Fruit fly (Drosophila melanogaster) Kc167 (cell line): Measurements from ENCODE around the gene Papss.

Experiments used
- Myc ChIP-seq: fragments of >200 bp; optimal IDR thresholded peaks from 2 replicates; lab custom pipeline; 2017; ENCODE audit warnings: missing external identifiers
- Sin3A ChIP-seq: fragments of >200 bp; optimal IDR thresholded peaks from 2 replicates; lab custom pipeline; 2018; ENCODE audit warnings: missing external identifiers
- h ChIP-seq: fragments of >200 bp; optimal IDR thresholded peaks from 3 replicates; lab custom pipeline; 2018; ENCODE audit warnings: missing external identifiers
- psq ChIP-seq: fragments of >200 bp; optimal IDR thresholded peaks from 2 replicates; lab custom pipeline; 2017; ENCODE audit warnings: missing external identifiers

DNA sequence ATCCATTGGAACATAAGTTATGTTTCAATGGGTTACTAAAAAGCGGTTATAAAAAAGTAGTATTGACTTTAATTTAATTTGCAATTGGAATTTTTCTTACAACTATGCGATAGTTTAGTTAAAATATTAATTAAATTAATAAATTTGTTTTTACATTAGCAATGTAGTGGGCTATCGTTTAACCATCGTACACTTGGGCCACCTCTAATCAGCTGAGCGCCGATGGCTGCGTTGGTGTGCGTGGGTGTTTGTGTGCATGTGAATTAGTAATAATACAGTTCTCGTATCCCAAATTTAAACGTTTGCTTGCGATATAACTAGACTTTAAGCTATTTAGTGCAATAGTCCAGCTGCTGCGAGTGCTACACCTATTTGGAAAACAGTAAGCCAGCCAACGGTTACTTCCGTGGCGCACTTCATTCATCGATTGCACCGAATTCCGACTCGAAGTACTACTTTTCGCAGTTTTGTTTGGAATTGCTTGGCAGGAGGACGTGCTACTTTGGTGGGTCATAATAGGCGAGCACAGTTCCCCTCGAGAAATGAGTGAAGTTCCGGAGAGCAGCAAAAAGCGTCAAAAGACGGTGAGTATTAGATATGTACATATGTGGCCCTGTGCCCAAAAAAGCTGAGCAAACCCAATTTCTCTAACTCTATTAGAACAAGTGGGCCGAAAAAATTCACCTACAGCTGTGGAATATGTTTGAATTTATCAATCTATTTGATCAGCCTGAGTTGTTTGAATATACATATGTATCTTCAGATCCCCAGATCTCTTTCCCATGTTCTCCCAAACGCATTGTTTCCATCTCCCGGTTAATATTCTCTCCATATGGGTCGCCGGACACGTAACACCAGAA lies at the start of gene Papss:
- TF ChIP-seq Sin3A (no peak), h (no peak), psq (lab: Kevin White, UChicago) (no peak), Myc (lab: Kevin White, UChicago) (no peak)
